Worm (Caenorhabditis elegans) whole organism, L2 larva: Measurements from ENCODE around the gene C25F9.5.

Experiments used
- R02D3.7 ChIP-seq: fragments of 150-350 bp; optimal IDR thresholded peaks from 2 replicates; lab custom pipeline; 2014; ENCODE audit warnings: missing biosample characterization, missing genetic modification characterization
- aly-2 ChIP-seq: fragments of 150-350 bp; optimal IDR thresholded peaks from 2 replicates; lab custom pipeline; 2014; ENCODE audit warnings: missing biosample characterization, missing genetic modification characterization
- ama-1 ChIP-seq: fragments of 150-350 bp; optimal IDR thresholded peaks from 2 replicates; lab custom pipeline; 2018; ENCODE audit warnings: inconsistent platforms
- ceh-16 ChIP-seq: fragments of 150-350 bp; optimal IDR thresholded peaks from 2 replicates; lab custom pipeline; 2014; ENCODE audit warnings: missing biosample characterization, missing genetic modification characterization
- crh-2 ChIP-seq: sonication (generic microtip); optimal IDR thresholded peaks from 2 replicates; lab custom pipeline; 2017; ENCODE audit warnings: missing biosample characterization, missing genetic modification characterization
- egl-27 ChIP-seq: sonication (generic microtip); optimal IDR thresholded peaks from 3 replicates; lab custom pipeline; 2017; ENCODE audit warnings: missing biosample characterization, missing genetic modification reagents, missing genetic modification characterization
- mdl-1 ChIP-seq, 2 experiments: fragments of 150-350 bp in 1 of 2; sonication (generic microtip) in 1 of 2; optimal IDR thresholded peaks; 2 replicates each; lab custom pipeline; 2017; ENCODE audit warnings: missing biosample characterization in 2 of 2, missing genetic modification characterization in 2 of 2
- nhr-12 ChIP-seq: fragments of 150-350 bp; optimal IDR thresholded peaks from 2 replicates; lab custom pipeline; 2014; ENCODE audit warnings: missing biosample characterization, missing genetic modification characterization
- nhr-77 ChIP-seq: fragments of 150-350 bp; optimal IDR thresholded peaks from 2 replicates; lab custom pipeline; 2014; ENCODE audit warnings: missing biosample characterization, missing genetic modification characterization
- skn-1 ChIP-seq: sonication (generic microtip); optimal IDR thresholded peaks from 2 replicates; lab custom pipeline; 2017; ENCODE audit warnings: missing biosample characterization, missing genetic modification characterization
- unc-55 ChIP-seq: fragments of 150-350 bp; sonication (generic microtip); optimal IDR thresholded peaks from 3 replicates; lab custom pipeline; 2014; ENCODE audit warnings: missing biosample characterization, missing genetic modification reagents, missing genetic modification characterization
- unc-62 ChIP-seq: fragments of 150-350 bp; optimal IDR thresholded peaks from 2 replicates; lab custom pipeline; 2014; ENCODE audit warnings: missing biosample characterization, missing genetic modification reagents, missing genetic modification characterization

DNA sequence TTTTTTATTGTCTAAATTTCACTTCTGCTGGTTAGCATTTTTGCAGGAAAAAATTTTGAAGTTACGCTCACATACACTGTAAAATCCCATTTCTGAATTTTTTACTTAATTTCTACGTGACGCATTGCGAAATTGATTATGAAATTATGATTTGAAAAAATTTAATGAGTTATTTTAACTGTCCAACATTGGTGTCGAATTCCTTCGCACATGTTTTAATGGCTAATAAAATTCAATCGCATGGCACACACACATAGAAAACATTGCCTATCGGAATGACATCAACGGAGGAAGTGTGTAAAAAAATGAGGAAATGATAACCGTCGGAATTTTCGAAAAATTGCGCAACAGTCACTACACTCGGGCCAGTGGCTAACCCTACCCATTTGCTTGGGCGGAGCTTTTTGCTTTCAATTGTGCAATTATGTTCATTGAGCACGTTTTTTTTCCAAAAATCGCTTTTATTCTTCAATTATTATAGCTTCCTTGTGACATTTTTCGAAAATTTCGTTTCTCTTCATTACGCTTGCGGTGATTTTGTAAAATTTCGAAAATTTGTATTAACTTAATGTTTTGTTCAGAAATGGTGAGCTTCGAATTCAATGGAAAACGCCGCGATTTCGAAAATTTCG lies 23.3 kb upstream of the C25F9.5 start, which contains the start of gene C25F9.16:
- no peak for TF ChIP-seq aly-2 (tag; lab: Kevin White, UChicago)
- no peak for TF ChIP-seq nhr-77 (tag; lab: Kevin White, UChicago)
- TF ChIP-seq nhr-12 (tag; lab: Kevin White, UChicago): no peak
- TF ChIP-seq unc-55 (GFP tag; lab: Kevin White, UChicago): no peak
- TF ChIP-seq crh-2 (tag; lab: Kevin White, UChicago): no peak
- no peak for TF ChIP-seq egl-27
- no peak for TF ChIP-seq ama-1 (lab: Kevin White, UChicago)
- TF ChIP-seq mdl-1 (tag; optimal IDR thresholded peaks at IDR 0.05; lab: Kevin White, UChicago): no peak
- no peak for TF ChIP-seq ceh-16 (tag; lab: Kevin White, UChicago)
- TF ChIP-seq skn-1: no peak
- no peak for TF ChIP-seq unc-62 (GFP tag; lab: Kevin White, UChicago)
- no peak for TF ChIP-seq R02D3.7 (tag; lab: Kevin White, UChicago)
